Fruit fly (Drosophila melanogaster) whole organism, wandering third instar larva: ENCODE results near the gene CG42481.

Source experiments
- Abd-B ChIP-seq: fragments of >200 bp; optimal IDR thresholded peaks from 2 replicates; lab custom pipeline; 2017; ENCODE audit warnings: missing biosample characterization, missing genetic modification characterization
- CG32264 ChIP-seq: fragments of 200-800 bp; sonication (Bioruptor generic); optimal IDR thresholded peaks from 2 replicates; lab custom pipeline; 2016; ENCODE audit warnings: missing biosample characterization, missing genetic modification characterization
- CrebA ChIP-seq: fragments of 200-800 bp; sonication (Bioruptor generic); optimal IDR thresholded peaks from 2 replicates; lab custom pipeline; 2016; ENCODE audit warnings: missing biosample characterization, mild to moderate bottlenecking, missing genetic modification characterization, borderline replicate concordance
- Dfd ChIP-seq: fragments of >200 bp; optimal IDR thresholded peaks from 2 replicates; lab custom pipeline; 2017; ENCODE audit warnings: missing biosample characterization, missing genetic modification characterization
- Dif ChIP-seq: fragments of 200-275, 200-300 bp; sonication (Bioruptor generic); optimal IDR thresholded peaks from 2 replicates; lab custom pipeline; 2018; ENCODE audit warnings: missing biosample characterization, missing genetic modification characterization; ENCODE audit not compliant: partially characterized antibody
- GATAd ChIP-seq: sonication (Bioruptor generic); optimal IDR thresholded peaks from 2 replicates; lab custom pipeline; 2016; ENCODE audit warnings: missing biosample characterization, missing genetic modification characterization
- Hr78 ChIP-seq: fragments of >200 bp; optimal IDR thresholded peaks from 2 replicates; lab custom pipeline; 2017; ENCODE audit warnings: missing biosample characterization, missing genetic modification characterization
- Myc ChIP-seq: fragments of >200 bp; optimal IDR thresholded peaks from 2 replicates; lab custom pipeline; 2017
- N ChIP-seq: fragments of >200 bp; optimal IDR thresholded peaks from 2 replicates; lab custom pipeline; 2018; ENCODE audit warnings: missing biosample characterization, missing external identifiers, missing genetic modification characterization
- Vsx2 ChIP-seq: fragments of 200-300, 225-300 bp; sonication (Bioruptor generic); optimal IDR thresholded peaks from 2 replicates; lab custom pipeline; 2018; ENCODE audit warnings: missing biosample characterization, missing genetic modification characterization; ENCODE audit not compliant: partially characterized antibody
- brk ChIP-seq: fragments of 200-800 bp; sonication (Bioruptor generic); optimal IDR thresholded peaks from 2 replicates; lab custom pipeline; 2016; ENCODE audit warnings: missing biosample characterization, mild to moderate bottlenecking, missing genetic modification characterization
- dl ChIP-seq, 2 experiments: fragments of 175-275, 200-275 bp in 1 of 2; fragments of 200-275 bp in 1 of 2; sonication (Bioruptor generic); optimal IDR thresholded peaks; lab custom pipeline; 2018; ENCODE audit warnings: mild to moderate bottlenecking in 2 of 2, missing biosample characterization in 2 of 2, missing genetic modification characterization in 2 of 2, moderate library complexity in 2 of 2; ENCODE audit not compliant: partially characterized antibody in 2 of 2, insufficient read depth in 1 of 2
- psq ChIP-seq: fragments of 200-800 bp; sonication (Bioruptor generic); optimal IDR thresholded peaks from 3 replicates; lab custom pipeline; 2017; ENCODE audit warnings: missing biosample characterization, mild to moderate bottlenecking, missing genetic modification characterization, moderate library complexity
- rgr ChIP-seq: fragments of 200-800 bp; sonication (Bioruptor generic); optimal IDR thresholded peaks from 3 replicates; lab custom pipeline; 2016; ENCODE audit warnings: missing biosample characterization, mild to moderate bottlenecking, missing genetic modification characterization
- sage ChIP-seq: fragments of 200-800 bp; sonication (Bioruptor generic); optimal IDR thresholded peaks from 2 replicates; lab custom pipeline; 2016; ENCODE audit warnings: missing biosample characterization, mild to moderate bottlenecking, missing genetic modification characterization
- tai ChIP-seq: sonication (Bioruptor generic); optimal IDR thresholded peaks from 2 replicates; lab custom pipeline; 2016; ENCODE audit warnings: missing biosample characterization, missing genetic modification characterization

Gene CG42481

DNA sequence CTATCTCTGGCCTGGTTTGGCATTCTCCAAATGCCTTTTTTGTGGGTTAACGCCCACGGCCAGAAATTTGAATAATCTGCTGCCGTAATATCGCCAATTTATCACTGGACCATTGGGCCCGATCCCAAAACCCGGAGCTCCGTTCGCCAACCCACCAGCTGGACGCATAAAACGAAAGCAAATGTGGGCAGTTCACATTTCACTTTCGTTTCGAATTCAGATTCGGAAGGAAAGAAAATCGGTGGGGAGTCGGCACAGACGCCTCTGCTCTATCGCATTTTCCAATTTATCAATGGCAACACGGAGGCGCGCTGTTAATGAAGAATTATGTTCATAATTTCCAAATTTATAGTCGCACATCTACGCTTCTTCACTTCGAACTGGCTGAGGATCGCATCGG lies 48.8 kb downstream of the CG42481 start:
- TF ChIP-seq Vsx2 (GFP tag; lab: Kevin White, UChicago) (no peak), sage (GFP tag; lab: Kevin White, UChicago) (no peak), Abd-B (no peak), Dif (GFP tag; lab: Kevin White, UChicago) (no peak), GATAd (no peak), Myc (no peak), rgr (GFP tag; lab: Kevin White, UChicago) (no peak), Hr78 (GFP tag; lab: Kevin White, UChicago) (no peak), CG32264 (GFP tag; lab: Kevin White, UChicago) (no peak), tai (GFP tag; lab: Kevin White, UChicago) (no peak), brk (GFP tag; lab: Kevin White, UChicago) (no peak), dl (GFP tag; optimal IDR thresholded peaks at IDR 0.05; lab: Kevin White, UChicago; ENCODE audit: insufficient read depth in 1 of 2, partially characterized antibody in 2 of 2) (no peak), psq (GFP tag; lab: Kevin White, UChicago) (no peak)

DNA sequence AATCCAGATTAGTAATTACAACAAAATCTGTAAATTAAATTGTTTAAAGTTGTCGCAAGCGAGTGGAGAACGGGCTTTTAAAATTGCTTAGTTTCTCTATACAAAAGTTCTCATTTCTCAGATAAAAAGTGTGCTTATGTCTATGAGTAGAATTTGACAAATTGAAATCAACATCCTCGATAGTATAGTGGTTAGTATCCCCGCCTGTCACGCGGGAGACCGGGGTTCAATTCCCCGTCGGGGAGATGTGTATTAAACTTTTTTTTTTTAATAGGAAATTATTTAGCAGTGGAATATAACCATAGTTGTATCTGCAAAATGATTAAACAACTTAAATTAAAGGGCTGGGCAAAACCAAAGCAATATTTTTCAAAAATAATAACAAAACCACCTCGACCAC lies 49.4 kb downstream of the CG42481 start:
- TF ChIP-seq Myc (no peak), dl (GFP tag; optimal IDR thresholded peaks at IDR 0.05; lab: Kevin White, UChicago; ENCODE audit: insufficient read depth in 1 of 2, partially characterized antibody in 2 of 2) (no peak), Vsx2 (GFP tag; lab: Kevin White, UChicago) (no peak), N (GFP tag; lab: Kevin White, UChicago) (no peak), Dfd (GFP tag; lab: Kevin White, UChicago) (no peak), CrebA (GFP tag; lab: Kevin White, UChicago) (no peak)
